Worm (Caenorhabditis elegans) whole organism, young adult: ENCODE data around the gene glb-9.
A peak's percentile ranks its signal among the peaks of the same experiment; 100 is the strongest.

Experiments
- B0336.3 ChIP-seq: fragments of 200-800 bp; sonication (Bioruptor generic); IDR thresholded peaks from 2 replicates; pipeline ENCODE4 v1.3.6; 2022; ENCODE audit warnings: missing genetic modification characterization, missing compliant biosample characterization
- F10E7.11 ChIP-seq: sonication (generic microtip); optimal IDR thresholded peaks from 2 replicates; lab custom pipeline; 2017; ENCODE audit warnings: mild to moderate bottlenecking, missing genetic modification characterization, moderate library complexity, missing compliant biosample characterization
- F49E8.2 ChIP-seq: sonication (generic microtip); optimal IDR thresholded peaks from 3 replicates; lab custom pipeline; 2017; ENCODE audit warnings: missing genetic modification characterization, mild to moderate bottlenecking, missing compliant biosample characterization, antibody characterized with exemption, moderate library complexity; ENCODE audit not compliant: insufficient read depth
- F55B11.4 ChIP-seq: sonication (generic microtip); optimal IDR thresholded peaks from 2 replicates; lab custom pipeline; 2016; ENCODE audit warnings: missing compliant biosample characterization, missing genetic modification characterization, borderline replicate concordance; ENCODE audit not compliant: insufficient read depth
- Y53G8AR.9 ChIP-seq: fragments of 200-800 bp; sonication (Bioruptor generic); conservative IDR thresholded peaks from 2 replicates; pipeline ENCODE4 v1.3.6; 2022; ENCODE audit warnings: missing genetic modification reagents, missing genetic modification characterization, missing compliant biosample characterization
- Y56A3A.18 ChIP-seq: fragments of 200-800 bp; sonication (Bioruptor generic); IDR thresholded peaks from 2 replicates; pipeline ENCODE4 v1.3.6; 2022; ENCODE audit warnings: missing genetic modification reagents, missing genetic modification characterization, missing compliant biosample characterization
- ZK185.1 ChIP-seq: sonication (generic microtip); optimal IDR thresholded peaks from 2 replicates; lab custom pipeline; 2016; ENCODE audit warnings: mild to moderate bottlenecking, missing genetic modification characterization, missing compliant biosample characterization; ENCODE audit not compliant: poor library complexity, severe bottlenecking
- ama-1 ChIP-seq, 3 experiments: fragments of 150-350 bp in 1 of 3; sonication (generic microtip) in 2 of 3; optimal IDR thresholded peaks; 2 replicates each; lab custom pipeline; 2014 to 2018; ENCODE audit warnings: missing biosample characterization in 2 of 3, missing genetic modification characterization in 2 of 3, missing genetic modification reagents in 2 of 3
- bed-1 ChIP-seq: fragments of 200-800 bp; sonication (Bioruptor generic); IDR thresholded peaks from 2 replicates; pipeline ENCODE4 v1.3.6; 2022; ENCODE audit warnings: missing genetic modification reagents, missing genetic modification characterization, missing compliant biosample characterization
- cebp-1 ChIP-seq, 2 experiments: fragments of 200-800 bp in 1 of 2; sonication (Bioruptor generic) in 1 of 2; sonication (generic microtip) in 1 of 2; IDR thresholded peaks in 1 of 2; optimal IDR thresholded peaks in 1 of 2; 2 replicates each; pipeline versions ENCODE4 v1.3.6 to Lab custom; 2017 to 2022; ENCODE audit warnings: missing compliant biosample characterization in 2 of 2, missing genetic modification characterization in 2 of 2, mild to moderate bottlenecking in 1 of 2, missing genetic modification reagents in 1 of 2, moderate library complexity in 1 of 2
- ceh-27 ChIP-seq: fragments of 200-800 bp; sonication (Bioruptor generic); optimal IDR thresholded peaks from 2 replicates; lab custom pipeline; 2018; ENCODE audit warnings: mild to moderate bottlenecking, missing genetic modification characterization, moderate library complexity, missing compliant biosample characterization
- ceh-40 ChIP-seq: fragments of 200-800 bp; sonication (Bioruptor generic); IDR thresholded peaks from 2 replicates; pipeline ENCODE4 v1.3.6; 2022; ENCODE audit warnings: missing genetic modification characterization, missing compliant biosample characterization
- ceh-58 ChIP-seq: fragments of 200-800 bp; sonication (Bioruptor generic); IDR thresholded peaks from 2 replicates; pipeline ENCODE4 v1.3.6; 2022; ENCODE audit warnings: missing genetic modification characterization, missing compliant biosample characterization
- efl-1 ChIP-seq: fragments of 150-350 bp; optimal IDR thresholded peaks from 2 replicates; lab custom pipeline; 2014; ENCODE audit warnings: missing biosample characterization, missing genetic modification reagents, missing genetic modification characterization
- egrh-3 ChIP-seq: fragments of 200-800 bp; sonication (Bioruptor generic); IDR thresholded peaks from 2 replicates; pipeline ENCODE4 v1.3.6; 2022; ENCODE audit warnings: missing genetic modification reagents, missing genetic modification characterization, missing compliant biosample characterization
- ekl-4 ChIP-seq: fragments of 200-800 bp; sonication (Bioruptor generic); IDR thresholded peaks from 2 replicates; pipeline ENCODE4 v1.3.6; 2022; ENCODE audit warnings: missing genetic modification reagents, missing genetic modification characterization, missing compliant biosample characterization
- ets-4 ChIP-seq: fragments of 200-800 bp; sonication (Bioruptor generic); optimal IDR thresholded peaks from 2 replicates; lab custom pipeline; 2018; ENCODE audit warnings: mild to moderate bottlenecking, missing genetic modification characterization, missing compliant biosample characterization
- him-1 ChIP-seq: sonication (generic microtip); optimal IDR thresholded peaks from 2 replicates; lab custom pipeline; 2016; ENCODE audit warnings: missing genotype, missing genetic modification reagents, missing genetic modification characterization, missing compliant biosample characterization
- hlh-26 ChIP-seq: fragments of 200-800 bp; sonication (Bioruptor generic); conservative IDR thresholded peaks from 2 replicates; pipeline ENCODE4 v1.3.6; 2022; ENCODE audit warnings: missing genetic modification reagents, missing genetic modification characterization, missing compliant biosample characterization
- lag-1 ChIP-seq: fragments of 200-800 bp; sonication (Bioruptor generic); IDR thresholded peaks from 2 replicates; pipeline ENCODE4 v1.3.6; 2022; ENCODE audit warnings: missing genetic modification reagents, missing genetic modification characterization, missing compliant biosample characterization
- let-607 ChIP-seq, 2 experiments: fragments of 200-800 bp in 1 of 2; sonication (Bioruptor generic) in 1 of 2; sonication (generic microtip) in 1 of 2; optimal IDR thresholded peaks; 2 replicates each; lab custom pipeline; 2016 to 2018; ENCODE audit warnings: mild to moderate bottlenecking in 2 of 2, missing compliant biosample characterization in 2 of 2, missing genetic modification characterization in 2 of 2, moderate library complexity in 2 of 2, missing genotype in 1 of 2
- madf-6 ChIP-seq: fragments of 200-800 bp; sonication (Bioruptor generic); IDR thresholded peaks from 2 replicates; pipeline ENCODE4 v1.3.6; 2022; ENCODE audit warnings: missing genetic modification reagents, missing genetic modification characterization, missing compliant biosample characterization
- madf-8 ChIP-seq: fragments of 200-800 bp; sonication (Bioruptor generic); conservative IDR thresholded peaks from 2 replicates; pipeline ENCODE4 v1.3.6; 2022; ENCODE audit warnings: missing genetic modification reagents, missing genetic modification characterization, missing compliant biosample characterization
- mcd-1 ChIP-seq: fragments of 200-800 bp; sonication (Bioruptor generic); IDR thresholded peaks from 2 replicates; pipeline ENCODE4 v1.3.6; 2022; ENCODE audit warnings: missing genetic modification reagents, missing genetic modification characterization, missing compliant biosample characterization
- mes-4 ChIP-seq: sonication (generic microtip); optimal IDR thresholded peaks from 2 replicates; lab custom pipeline; 2016; ENCODE audit warnings: missing genotype, missing genetic modification characterization, missing compliant biosample characterization
- nhr-27 ChIP-seq: fragments of 200-800 bp; sonication (Bioruptor generic); optimal IDR thresholded peaks from 2 replicates; lab custom pipeline; 2018; ENCODE audit warnings: mild to moderate bottlenecking, missing genetic modification characterization, moderate library complexity, missing compliant biosample characterization
- nhr-90 ChIP-seq: sonication (generic microtip); optimal IDR thresholded peaks from 2 replicates; lab custom pipeline; 2016; ENCODE audit warnings: missing genotype, mild to moderate bottlenecking, missing genetic modification characterization, missing compliant biosample characterization
- pha-4 ChIP-seq: fragments of 150-350 bp; sonication (generic microtip); optimal IDR thresholded peaks from 2 replicates; lab custom pipeline; 2014; ENCODE audit warnings: missing biosample characterization, missing genetic modification reagents, missing genetic modification characterization
- repo-1 ChIP-seq: sonication (generic microtip); optimal IDR thresholded peaks from 2 replicates; lab custom pipeline; 2017; ENCODE audit warnings: mild to moderate bottlenecking, missing genetic modification characterization, missing compliant biosample characterization
- somi-1 ChIP-seq: fragments of 200-800 bp; sonication (Bioruptor generic); optimal IDR thresholded peaks from 2 replicates; lab custom pipeline; 2018; ENCODE audit warnings: mild to moderate bottlenecking, missing genetic modification characterization, missing compliant biosample characterization
- tlf-1 ChIP-seq: fragments of 200-800 bp; sonication (Bioruptor generic); optimal IDR thresholded peaks from 2 replicates; lab custom pipeline; 2018; ENCODE audit warnings: mild to moderate bottlenecking, missing genetic modification characterization, missing compliant biosample characterization
- unc-62 ChIP-seq: fragments of 150-350 bp; optimal IDR thresholded peaks from 2 replicates; lab custom pipeline; 2014; ENCODE audit warnings: missing biosample characterization, missing genetic modification reagents, missing genetic modification characterization
- ztf-18 ChIP-seq: sonication (generic microtip); optimal IDR thresholded peaks from 2 replicates; lab custom pipeline; 2016; ENCODE audit warnings: missing genotype, mild to moderate bottlenecking, missing genetic modification characterization, missing compliant biosample characterization
- ztf-25 ChIP-seq: fragments of 200-800 bp; sonication (Bioruptor generic); IDR thresholded peaks from 2 replicates; pipeline ENCODE4 v1.3.6; 2022; ENCODE audit warnings: missing genetic modification reagents, missing genetic modification characterization, missing compliant biosample characterization
- ztf-26 ChIP-seq: sonication (generic microtip); optimal IDR thresholded peaks from 2 replicates; lab custom pipeline; 2017; ENCODE audit warnings: missing genetic modification characterization, missing compliant biosample characterization
- ztf-28 ChIP-seq: fragments of 200-800 bp; sonication (Bioruptor generic); IDR thresholded peaks from 2 replicates; pipeline ENCODE4 v1.3.6; 2022; ENCODE audit warnings: missing genetic modification reagents, missing genetic modification characterization, missing compliant biosample characterization

glb-9 gene

DNA sequence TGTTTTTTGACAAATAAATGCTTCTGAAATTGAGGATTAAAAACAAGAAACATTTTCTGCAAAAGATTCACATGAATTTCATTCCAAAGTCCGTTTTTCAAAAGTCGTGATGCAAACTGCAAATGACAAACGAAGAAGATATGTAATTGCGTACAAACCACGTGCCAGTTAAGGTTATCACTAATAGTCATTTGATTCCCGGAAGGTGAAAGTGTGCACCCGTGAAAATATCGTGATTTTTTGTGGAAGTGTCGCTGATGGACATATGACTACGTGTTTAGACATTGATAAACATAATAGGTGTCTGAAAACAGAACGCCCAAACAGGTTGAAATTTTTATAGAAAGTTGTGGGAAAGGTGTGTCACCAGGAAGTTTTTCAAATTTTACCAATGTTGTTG lies 9.1 kb upstream of the glb-9 start (continued):
- TF ChIP-seq madf-6 (GFP tag; lab: Robert Waterston, UW) (no peak), lag-1 (GFP tag; lab: Robert Waterston, UW) (no peak), tlf-1 (GFP tag; lab: Kevin White, UChicago) (peak; percentile 61)

DNA sequence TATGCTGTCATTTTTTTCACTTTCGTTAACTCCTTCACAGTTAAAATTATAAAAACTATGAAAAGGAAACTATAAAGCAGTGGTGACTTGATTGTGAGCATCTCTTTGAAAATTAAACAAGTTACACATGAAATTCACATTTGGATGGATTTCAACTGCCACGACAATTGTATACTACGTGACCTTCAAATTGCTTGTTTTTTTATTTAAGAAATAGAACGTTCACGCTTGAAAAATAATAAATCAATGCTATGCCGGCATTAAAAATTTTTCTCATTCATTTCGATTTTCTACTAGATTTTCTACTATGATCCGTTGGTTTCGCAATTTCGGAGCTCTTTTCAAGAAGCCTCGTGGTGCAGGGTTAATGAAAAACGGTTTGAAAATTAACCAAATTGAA lies 6.3 kb upstream of the glb-9 start, which contains the start of the genes ZK1290.7 and rnh-1.1:
Gene ZK1290.7 (minus strand): TSS at position 101 of the 400 bp plus-strand sequence.
Gene rnh-1.1 (plus strand): TSS at position 281 of the 400 bp plus-strand sequence.
- TF ChIP-seq ztf-18 (tag; lab: Kevin White, UChicago) (no peak), F55B11.4 (tag; lab: Kevin White, UChicago) (no peak), madf-8 (GFP tag; lab: Robert Waterston, UW) (no peak), ceh-27 (GFP tag; lab: Kevin White, UChicago) (no peak), ceh-40 (GFP tag; lab: Robert Waterston, UW) (no peak), hlh-26 (GFP tag; lab: Robert Waterston, UW) (no peak), ZK185.1 (tag; lab: Kevin White, UChicago) (no peak), unc-62 (no peak), nhr-90 (no peak), nhr-27 (tag; lab: Kevin White, UChicago) (no peak), pha-4 (no peak), repo-1 (tag; lab: Kevin White, UChicago) (no peak), let-607 (tag; optimal IDR thresholded peaks at IDR 0.05; lab: Kevin White, UChicago) (no peak), B0336.3 (GFP tag; lab: Robert Waterston, UW) (no peak), ets-4 (GFP tag; lab: Kevin White, UChicago) (no peak), Y53G8AR.9 (GFP tag; lab: Robert Waterston, UW) (no peak), madf-6 (GFP tag; lab: Robert Waterston, UW) (no peak), ztf-28 (no peak)

DNA sequence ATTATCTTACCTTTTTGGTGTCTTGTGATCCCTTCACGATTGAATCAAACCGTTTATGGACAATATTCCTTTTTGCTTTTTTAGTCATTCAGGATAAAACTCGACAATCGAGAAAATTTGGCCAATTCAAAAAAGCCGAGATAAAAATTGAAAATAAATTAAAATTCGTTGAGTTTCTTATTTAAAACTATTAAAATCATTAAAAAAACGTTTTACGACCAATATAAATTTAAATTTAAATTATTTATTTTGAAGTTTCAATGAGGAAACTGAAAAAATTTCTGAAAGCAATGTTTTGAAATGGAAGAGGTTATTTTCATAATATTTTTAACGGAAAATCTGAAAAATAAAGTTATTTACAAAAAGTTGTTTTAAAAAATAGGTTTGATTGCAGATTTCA lies 4.2 kb upstream of the glb-9 start, which contains the start of gene ZK1290.15:
Gene ZK1290.15 (plus strand): TSS at position 301 of the 400 bp plus-strand sequence.
- no peak for TF ChIP-seq Y56A3A.18 (GFP tag; lab: Robert Waterston, UW)
- no peak for TF ChIP-seq egrh-3 (GFP tag; lab: Robert Waterston, UW)
- no peak for TF ChIP-seq F49E8.2 (tag; lab: Kevin White, UChicago)
- no peak for TF ChIP-seq ceh-58 (GFP tag; lab: Robert Waterston, UW)
- TF ChIP-seq somi-1 (GFP tag; lab: Kevin White, UChicago), result no peak
- no peak for TF ChIP-seq bed-1 (GFP tag; lab: Robert Waterston, UW)
- TF ChIP-seq him-1, result no peak
- no peak for TF ChIP-seq ztf-25 (GFP tag; lab: Robert Waterston, UW)
- no peak for TF ChIP-seq mes-4 (tag; lab: Kevin White, UChicago)
- no peak for TF ChIP-seq ceh-40 (GFP tag; lab: Robert Waterston, UW)
- no peak for TF ChIP-seq ZK185.1 (tag; lab: Kevin White, UChicago)
- TF ChIP-seq ztf-28, result no peak
- no peak for TF ChIP-seq ztf-26 (tag; lab: Kevin White, UChicago)
- TF ChIP-seq efl-1 (GFP tag; lab: Kevin White, UChicago), result no peak
- no peak for TF ChIP-seq mcd-1
- TF ChIP-seq ekl-4, result no peak
- TF ChIP-seq tlf-1 (GFP tag; lab: Kevin White, UChicago), result no peak
- no peak for TF ChIP-seq F10E7.11 (tag; lab: Kevin White, UChicago)
- TF ChIP-seq ama-1 (optimal IDR thresholded peaks at IDR 0.05; lab: Kevin White, UChicago), result no peak
- no peak for TF ChIP-seq ama-1 (GFP tag; optimal IDR thresholded peaks at IDR 0.05; lab: Kevin White, UChicago)
- TF ChIP-seq cebp-1 (GFP tag; IDR thresholded peaks at IDR 0.05; lab: Robert Waterston, UW), result no peak
- TF ChIP-seq cebp-1 (tag; optimal IDR thresholded peaks at IDR 0.05; lab: Kevin White, UChicago), result no peak
- TF ChIP-seq, all 124 proteins: peak for 0
